Worm (Caenorhabditis elegans) whole organism, L4 larva: ENCODE data around the gene clec-213.

Source experiments
- ces-1 ChIP-seq: fragments of 150-350 bp; sonication (generic microtip); optimal IDR thresholded peaks from 4 replicates; lab custom pipeline; 2014; ENCODE audit warnings: missing biosample characterization, missing genetic modification reagents, missing genetic modification characterization
- dpl-1 ChIP-seq: fragments of 150-350 bp; optimal IDR thresholded peaks from 2 replicates; lab custom pipeline; 2014; ENCODE audit warnings: missing biosample characterization, missing genetic modification reagents, missing genetic modification characterization
- dve-1 ChIP-seq: sonication (generic microtip); optimal IDR thresholded peaks from 2 replicates; lab custom pipeline; 2017; ENCODE audit warnings: antibody characterized with exemption, mild to moderate bottlenecking, missing genetic modification characterization, missing compliant biosample characterization; ENCODE audit not compliant: insufficient read depth
- egl-27 ChIP-seq: sonication (generic microtip); optimal IDR thresholded peaks from 3 replicates; lab custom pipeline; 2017; ENCODE audit warnings: missing biosample characterization, missing genetic modification reagents, missing genetic modification characterization
- hlh-11 ChIP-seq: fragments of 200-800 bp; sonication (Bioruptor generic); optimal IDR thresholded peaks from 2 replicates; lab custom pipeline; 2018; ENCODE audit warnings: mild to moderate bottlenecking, missing genetic modification characterization, missing compliant biosample characterization
- lin-29 ChIP-seq: fragments of 200-800 bp; sonication (Bioruptor generic); IDR thresholded peaks from 2 replicates; pipeline ENCODE4 v1.3.6; 2022; ENCODE audit warnings: missing genetic modification reagents, missing genetic modification characterization, missing compliant biosample characterization
- lsy-2 ChIP-seq, 2 experiments: fragments of 150-350 bp in 1 of 2; sonication (generic microtip) in 1 of 2; optimal IDR thresholded peaks; 2 replicates each; lab custom pipeline; 2014 to 2017; ENCODE audit warnings: missing biosample characterization in 2 of 2, missing genetic modification characterization in 2 of 2
- nhr-111 ChIP-seq: fragments of 200-800 bp; sonication (Bioruptor generic); optimal IDR thresholded peaks from 2 replicates; lab custom pipeline; 2018; ENCODE audit warnings: mild to moderate bottlenecking, missing genetic modification characterization, missing compliant biosample characterization
- nhr-76 ChIP-seq: fragments of 150-350 bp; optimal IDR thresholded peaks from 2 replicates; lab custom pipeline; 2014; ENCODE audit warnings: missing biosample characterization, missing genetic modification characterization
- pqm-1 ChIP-seq: sonication (generic microtip); optimal IDR thresholded peaks from 2 replicates; lab custom pipeline; 2017; ENCODE audit warnings: missing biosample characterization, missing genetic modification characterization
- snpc-4 ChIP-seq: fragments of 150-350 bp; optimal IDR thresholded peaks from 2 replicates; lab custom pipeline; 2014; ENCODE audit warnings: missing biosample characterization, missing genetic modification characterization
- unc-130 ChIP-seq: sonication (generic microtip); optimal IDR thresholded peaks from 2 replicates; lab custom pipeline; 2016; ENCODE audit warnings: missing genetic modification reagents, missing genetic modification characterization, missing compliant biosample characterization

ce11 chrV:7575563-7575962 is 29.4 kb upstream of the clec-213 start, which contains the start of the genes snu-66 and ints-9:
- TF ChIP-seq nhr-111 (GFP tag; lab: Kevin White, UChicago) (no peak), nhr-76 (no peak), ces-1 (GFP tag; lab: Kevin White, UChicago) (no peak), egl-27 (tag; lab: Kevin White, UChicago) (no peak), unc-130 (GFP tag; lab: Kevin White, UChicago) (no peak), dpl-1 (peak; percentile 78), lin-29 (GFP tag; lab: Robert Waterston, UW) (no peak), hlh-11 (tag; lab: Kevin White, UChicago) (no peak), dve-1 (tag; lab: Kevin White, UChicago) (peak; percentile 52), lsy-2 (tag; optimal IDR thresholded peaks at IDR 0.05; lab: Kevin White, UChicago) (peak in 1 of 2 experiments; percentile 86), pqm-1 (no peak), snpc-4 (no peak)
